Worm (Caenorhabditis elegans): ENCODE measurements around the gene rilp-1.

DNA sequence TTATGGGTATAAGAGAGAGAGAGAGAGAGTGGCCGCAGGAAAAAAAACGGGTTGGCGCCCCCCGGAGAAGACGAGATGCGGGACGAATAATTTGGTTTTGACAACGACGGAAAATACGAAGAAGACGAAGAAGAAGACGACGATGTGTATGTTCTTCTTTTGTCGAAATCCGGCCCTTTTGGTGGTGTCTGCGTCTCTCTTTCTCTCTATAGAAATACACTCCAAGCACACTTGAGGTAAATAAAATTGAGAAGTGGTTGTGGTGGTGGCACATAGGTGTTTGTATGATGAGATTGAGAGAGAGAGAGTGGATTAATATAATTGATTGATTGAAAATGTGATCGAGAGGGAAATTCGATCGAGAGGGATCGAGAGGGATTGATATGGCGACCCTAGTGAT lies 36.9 kb downstream of the rilp-1 start:
- TF ChIP-seq ceh-82 (tag; optimal IDR thresholded peaks at IDR 0.05): no peak
- no peak for TF ChIP-seq mes-2 (tag; optimal IDR thresholded peaks at IDR 0.05; ENCODE audit: poor library complexity, severe bottlenecking)
- no peak for TF ChIP-seq lin-29 (GFP tag; IDR thresholded peaks at IDR 0.05)
- TF ChIP-seq nhr-237 (tag; optimal IDR thresholded peaks at IDR 0.05): no peak
- TF ChIP-seq unc-62 (GFP tag; optimal IDR thresholded peaks at IDR 0.05 in 1 of 2): no peak
- no peak for TF ChIP-seq unc-62 (tag; optimal IDR thresholded peaks at IDR 0.05)
- TF ChIP-seq F10B5.3 (tag; optimal IDR thresholded peaks at IDR 0.05): no peak
